Worm (Caenorhabditis elegans): ENCODE data around the gene asp-1.

- TF ChIP-seq lim-6 (tag; optimal IDR thresholded peaks at IDR 0.05) = no peak
- no peak for TF ChIP-seq ama-1 (optimal IDR thresholded peaks at IDR 0.05)
- no peak for TF ChIP-seq T23F11.4 (GFP tag; optimal IDR thresholded peaks at IDR 0.05)
- no peak for TF ChIP-seq unc-55 (GFP tag; optimal IDR thresholded peaks at IDR 0.05)
- TF ChIP-seq rnt-1 (tag; optimal IDR thresholded peaks at IDR 0.05) = no peak
- no peak for TF ChIP-seq dve-1 (tag; optimal IDR thresholded peaks at IDR 0.05)
- TF ChIP-seq ceh-30 (tag; optimal IDR thresholded peaks at IDR 0.05) = no peak
- TF ChIP-seq ref-2 (tag; optimal IDR thresholded peaks at IDR 0.05) = no peak
- no peak for TF ChIP-seq ceh-6 (GFP tag; optimal IDR thresholded peaks at IDR 0.05)
- no peak for TF ChIP-seq elt-2 (tag; optimal IDR thresholded peaks at IDR 0.05)
- TF ChIP-seq fkh-10 (GFP tag; optimal IDR thresholded peaks at IDR 0.05) = no peak
Observed at ce11 chrV:19049140-19050092, 1.1 kb downstream of the asp-1 start.
